Worm (Caenorhabditis elegans): ENCODE data around the gene C07A4.2.

DNA sequence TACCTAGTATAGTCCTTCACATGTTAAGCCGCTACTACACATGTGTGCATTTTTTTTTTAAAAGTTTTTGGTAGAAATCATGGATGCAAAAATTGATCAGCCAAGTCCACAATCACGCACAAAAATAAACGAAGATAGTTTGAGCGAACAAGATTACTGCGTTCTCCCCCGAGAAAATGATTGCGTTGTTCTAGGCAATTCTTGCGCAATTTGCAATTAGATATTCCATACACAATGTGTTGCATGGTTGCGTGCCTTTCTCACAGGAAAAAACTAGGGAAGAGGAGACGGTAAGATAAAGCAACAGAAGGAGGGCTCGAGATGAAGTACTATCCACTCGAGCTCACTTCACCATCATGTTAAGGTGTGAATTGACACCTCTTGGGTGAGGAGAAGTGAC lies 34.0 kb downstream of the C07A4.2 start:
- TF ChIP-seq flt-1 (GFP tag; IDR thresholded peaks at IDR 0.05) (no peak), pes-1 (GFP tag; IDR thresholded peaks at IDR 0.05) (no peak), B0310.2 (tag; optimal IDR thresholded peaks at IDR 0.05) (no peak)
